Worm (Caenorhabditis elegans): ENCODE results near the gene oac-10.

Gene oac-10

DNA sequence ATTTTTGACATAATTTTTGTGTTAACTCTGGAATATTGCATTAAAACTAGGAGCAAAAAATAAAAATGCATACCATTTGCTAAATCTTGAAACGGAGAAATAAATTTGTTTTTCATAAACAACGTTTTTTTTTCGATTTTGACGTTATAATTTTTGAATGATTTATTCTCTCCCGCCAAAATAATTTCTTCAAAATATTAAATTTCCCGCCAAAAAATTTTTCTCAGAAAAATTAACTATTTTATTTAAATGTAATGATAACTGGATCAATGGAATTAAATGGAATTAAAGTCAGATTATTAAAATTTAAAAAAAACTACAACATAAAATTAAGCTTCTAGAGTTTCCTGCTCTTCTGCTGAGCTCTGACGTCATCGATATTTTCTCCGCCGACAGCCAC lies 7.4 kb downstream of the oac-10 start, which contains the start of gene nep-3:
TSS of gene nep-3 (minus strand) at position 101 of the 400 bp plus-strand sequence.
- no peak for TF ChIP-seq aly-1 (tag; optimal IDR thresholded peaks at IDR 0.05)
- TF ChIP-seq flt-1 (GFP tag; IDR thresholded peaks at IDR 0.05), result no peak
- TF ChIP-seq tra-4 (tag; optimal IDR thresholded peaks at IDR 0.05), result no peak
- TF ChIP-seq B0310.2 (tag; optimal IDR thresholded peaks at IDR 0.05), result no peak
- TF ChIP-seq F13C5.2 (tag; optimal IDR thresholded peaks at IDR 0.05), result no peak
- TF ChIP-seq tbx-37 (GFP tag; conservative IDR thresholded peaks at IDR 0.05), result no peak
- no peak for TF ChIP-seq hmg-4 (GFP tag; optimal IDR thresholded peaks at IDR 0.05)
- no peak for TF ChIP-seq sea-1 (GFP tag; conservative IDR thresholded peaks at IDR 0.05)
- no peak for TF ChIP-seq ama-1 (optimal IDR thresholded peaks at IDR 0.05)
- TF ChIP-seq pes-1 (GFP tag; IDR thresholded peaks at IDR 0.05), result no peak
- no peak for TF ChIP-seq hmbx-1 (tag; optimal IDR thresholded peaks at IDR 0.05)
- no peak for TF ChIP-seq hnd-1 (tag; optimal IDR thresholded peaks at IDR 0.05)
- no peak for TF ChIP-seq ceh-36 (tag; optimal IDR thresholded peaks at IDR 0.05)
- TF ChIP-seq scrt-1 (GFP tag; IDR thresholded peaks at IDR 0.05), result no peak
- no peak for TF ChIP-seq ets-7 (tag; optimal IDR thresholded peaks at IDR 0.05)
- TF ChIP-seq tbx-11 (GFP tag; IDR thresholded peaks at IDR 0.05), result no peak

DNA sequence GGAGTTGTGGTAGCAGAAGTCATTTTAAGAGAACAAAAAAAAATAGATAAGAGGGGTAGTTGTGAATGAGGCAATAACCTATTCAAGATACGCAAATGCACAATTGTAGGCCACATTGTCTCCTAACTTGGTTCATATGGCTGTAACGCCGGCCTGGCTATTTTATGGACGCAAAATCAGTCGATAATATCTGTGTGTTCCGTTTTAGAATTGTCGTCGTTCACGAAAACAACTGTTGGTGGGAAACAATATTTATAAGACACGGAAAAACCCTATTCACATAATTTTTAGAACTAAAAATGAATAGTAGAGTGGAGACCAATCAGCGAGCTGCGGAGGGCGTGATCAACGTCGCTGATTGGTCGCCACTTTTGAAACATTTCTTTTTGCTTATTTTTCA lies 8.2 kb downstream of the oac-10 start, which contains the start of gene sdz-7:
TSS of gene sdz-7 (minus strand) at position 101 of the 400 bp plus-strand sequence.
- TF ChIP-seq pes-1 (GFP tag; IDR thresholded peaks at IDR 0.05), result no peak
- TF ChIP-seq scrt-1 (GFP tag; IDR thresholded peaks at IDR 0.05), result no peak
- TF ChIP-seq tbx-37 (GFP tag; conservative IDR thresholded peaks at IDR 0.05), result no peak
- TF ChIP-seq ceh-36 (tag; optimal IDR thresholded peaks at IDR 0.05), result no peak
- no peak for TF ChIP-seq hmg-4 (GFP tag; optimal IDR thresholded peaks at IDR 0.05)
- TF ChIP-seq aly-1 (tag; optimal IDR thresholded peaks at IDR 0.05), result no peak
- no peak for TF ChIP-seq ets-7 (tag; optimal IDR thresholded peaks at IDR 0.05)
- TF ChIP-seq hmbx-1 (tag; optimal IDR thresholded peaks at IDR 0.05), result no peak
- TF ChIP-seq B0310.2 (tag; optimal IDR thresholded peaks at IDR 0.05), result no peak
- TF ChIP-seq flt-1 (GFP tag; IDR thresholded peaks at IDR 0.05), result no peak
- no peak for TF ChIP-seq tra-4 (tag; optimal IDR thresholded peaks at IDR 0.05)

DNA sequence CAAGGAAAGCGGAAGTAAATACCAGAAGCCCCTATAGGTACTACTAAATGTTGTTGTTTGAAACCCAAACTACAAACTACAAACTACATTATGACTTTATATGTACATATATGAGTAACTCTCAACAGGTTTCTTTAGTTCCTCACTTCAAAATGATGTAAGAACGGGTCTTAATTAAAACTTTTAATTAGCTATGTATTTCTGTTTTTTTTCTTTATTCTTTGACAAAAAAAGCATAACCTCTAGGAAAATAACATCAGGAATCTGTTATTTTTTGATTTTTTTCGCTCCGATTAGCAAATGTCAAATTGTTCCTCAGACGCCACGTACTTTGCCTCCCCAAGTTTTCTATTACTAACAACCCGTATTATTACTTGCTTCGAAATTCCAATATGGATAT lies 8.6 kb downstream of the oac-10 start, which contains the start of gene srh-250:
TSS of gene srh-250 (plus strand) at position 301 of the 400 bp plus-strand sequence.
- TF ChIP-seq ceh-13 (GFP tag; optimal IDR thresholded peaks at IDR 0.05) (no peak), tbx-37 (GFP tag; conservative IDR thresholded peaks at IDR 0.05) (no peak), F13C5.2 (tag; optimal IDR thresholded peaks at IDR 0.05) (no peak), tra-4 (tag; optimal IDR thresholded peaks at IDR 0.05) (no peak), ama-1 (optimal IDR thresholded peaks at IDR 0.05) (no peak), ets-7 (tag; optimal IDR thresholded peaks at IDR 0.05) (no peak), sea-1 (GFP tag; conservative IDR thresholded peaks at IDR 0.05) (no peak), hnd-1 (tag; optimal IDR thresholded peaks at IDR 0.05) (no peak), pes-1 (GFP tag; IDR thresholded peaks at IDR 0.05) (no peak), scrt-1 (GFP tag; IDR thresholded peaks at IDR 0.05) (no peak), flt-1 (GFP tag; IDR thresholded peaks at IDR 0.05) (no peak), aly-1 (tag; optimal IDR thresholded peaks at IDR 0.05) (no peak), hmg-4 (GFP tag; optimal IDR thresholded peaks at IDR 0.05) (no peak), B0310.2 (tag; optimal IDR thresholded peaks at IDR 0.05) (no peak), hmbx-1 (tag; optimal IDR thresholded peaks at IDR 0.05) (no peak)

DNA sequence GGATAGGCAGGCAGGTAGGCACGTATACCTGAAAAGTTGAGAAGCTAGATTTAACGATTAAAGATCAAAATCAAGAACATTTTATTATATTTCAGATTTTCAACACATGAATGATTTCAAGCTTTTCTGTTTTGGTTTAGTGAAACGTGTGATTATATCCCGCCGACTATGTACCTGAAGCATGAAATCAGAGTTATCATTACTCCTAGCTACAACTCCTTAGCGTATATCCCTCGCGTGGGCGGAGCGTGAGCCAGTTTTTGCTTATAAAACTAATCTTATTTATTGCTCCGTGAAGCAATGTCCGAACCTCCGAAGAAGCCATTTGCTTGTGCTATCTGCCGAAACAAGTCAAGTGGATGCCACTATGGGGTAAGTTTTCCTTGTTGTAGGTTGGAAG lies 10.2 kb downstream of the oac-10 start, which contains the start of gene nhr-166:
TSS of gene nhr-166 (plus strand) at position 301 of the 400 bp plus-strand sequence.
- TF ChIP-seq F13C5.2 (tag; optimal IDR thresholded peaks at IDR 0.05) (no peak), hmg-4 (GFP tag; optimal IDR thresholded peaks at IDR 0.05) (no peak), scrt-1 (GFP tag; IDR thresholded peaks at IDR 0.05) (no peak), tbx-11 (GFP tag; IDR thresholded peaks at IDR 0.05) (no peak)

DNA sequence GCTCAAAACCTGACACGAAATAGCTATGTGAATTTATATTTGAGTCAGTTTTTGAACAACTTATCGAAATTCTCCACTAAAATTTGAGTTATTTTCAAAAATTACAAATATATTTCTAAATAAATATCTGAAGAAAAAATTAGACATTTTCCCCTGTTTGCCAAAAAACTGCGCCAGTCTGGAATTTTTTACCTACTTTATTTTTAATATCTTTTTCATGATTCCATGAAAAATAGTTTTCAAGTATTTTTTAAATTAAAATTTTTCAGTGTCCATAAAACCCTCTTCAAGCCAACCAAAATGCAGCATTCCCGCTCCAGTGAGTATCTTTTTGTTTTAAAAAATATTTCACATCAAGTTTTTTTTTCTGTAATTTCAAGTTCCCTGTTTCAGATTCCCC lies 21.4 kb downstream of the oac-10 start, which contains the start of gene F53C3.8:
TSS of gene F53C3.8 (plus strand) at position 301 of the 400 bp plus-strand sequence.
- TF ChIP-seq flt-1 (GFP tag; IDR thresholded peaks at IDR 0.05) (no peak), scrt-1 (GFP tag; IDR thresholded peaks at IDR 0.05) (no peak), hmg-4 (GFP tag; optimal IDR thresholded peaks at IDR 0.05) (no peak), tbx-11 (GFP tag; IDR thresholded peaks at IDR 0.05) (no peak), hmbx-1 (tag; optimal IDR thresholded peaks at IDR 0.05) (no peak), ceh-36 (tag; optimal IDR thresholded peaks at IDR 0.05) (no peak), ama-1 (optimal IDR thresholded peaks at IDR 0.05) (no peak), tra-4 (tag; optimal IDR thresholded peaks at IDR 0.05) (no peak), tbx-37 (GFP tag; conservative IDR thresholded peaks at IDR 0.05) (no peak), hnd-1 (tag; optimal IDR thresholded peaks at IDR 0.05) (no peak), aly-1 (tag; optimal IDR thresholded peaks at IDR 0.05) (no peak), sea-1 (GFP tag; conservative IDR thresholded peaks at IDR 0.05) (no peak), ceh-13 (GFP tag; optimal IDR thresholded peaks at IDR 0.05) (no peak), ets-7 (tag; optimal IDR thresholded peaks at IDR 0.05) (no peak), B0310.2 (tag; optimal IDR thresholded peaks at IDR 0.05) (no peak)

DNA sequence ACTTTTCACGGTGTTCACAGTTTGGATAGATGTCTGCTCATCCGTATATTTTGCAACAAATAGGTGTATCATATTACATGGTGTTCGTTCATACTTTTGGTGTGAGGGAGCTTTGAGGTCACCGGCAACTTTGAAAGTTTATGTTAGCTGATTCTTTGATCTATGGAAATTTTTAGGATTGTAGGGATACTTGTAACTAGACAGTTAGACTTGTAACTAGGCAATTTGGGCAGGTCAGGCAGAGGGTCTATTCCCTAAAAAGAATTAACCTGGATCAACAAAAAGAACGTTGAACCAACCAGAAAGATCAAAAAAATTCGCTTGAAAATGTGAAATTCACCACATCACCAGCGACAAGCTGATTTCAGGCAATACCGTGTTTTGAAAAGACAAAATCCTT lies 24.2 kb downstream of the oac-10 start:
- TF ChIP-seq tbx-11 (GFP tag; IDR thresholded peaks at IDR 0.05) (no peak), hmbx-1 (tag; optimal IDR thresholded peaks at IDR 0.05) (no peak), flt-1 (GFP tag; IDR thresholded peaks at IDR 0.05) (no peak), pes-1 (GFP tag; IDR thresholded peaks at IDR 0.05) (no peak), tra-4 (tag; optimal IDR thresholded peaks at IDR 0.05) (no peak), ama-1 (optimal IDR thresholded peaks at IDR 0.05) (no peak), hnd-1 (tag; optimal IDR thresholded peaks at IDR 0.05) (no peak), ceh-36 (tag; optimal IDR thresholded peaks at IDR 0.05) (no peak), sea-1 (GFP tag; conservative IDR thresholded peaks at IDR 0.05) (no peak), ets-7 (tag; optimal IDR thresholded peaks at IDR 0.05) (no peak)

DNA sequence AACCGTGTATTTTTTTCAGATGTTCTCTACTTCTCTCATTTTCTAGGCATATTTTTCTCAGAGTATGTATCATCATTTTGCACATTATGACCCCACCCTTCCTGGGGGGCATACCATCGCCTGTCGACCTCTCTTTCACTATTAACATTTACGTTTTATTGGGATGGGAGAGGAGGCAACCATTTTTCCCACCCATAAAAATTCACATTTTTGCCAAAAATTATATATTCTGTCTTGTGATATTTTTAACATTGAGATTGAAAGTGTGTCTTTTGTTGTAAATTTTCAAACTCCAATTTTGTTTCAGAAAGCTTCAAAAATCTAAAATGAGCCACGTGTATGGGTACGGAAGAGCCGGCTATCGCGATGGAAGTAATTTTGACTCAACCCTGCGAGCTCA lies 25.1 kb downstream of the oac-10 start, which contains the start of gene F53C3.7:
TSS of gene F53C3.7 (plus strand) at position 301 of the 400 bp plus-strand sequence.
- no peak for TF ChIP-seq tra-4 (tag; optimal IDR thresholded peaks at IDR 0.05)
- no peak for TF ChIP-seq ceh-13 (GFP tag; optimal IDR thresholded peaks at IDR 0.05)
- no peak for TF ChIP-seq sea-1 (GFP tag; conservative IDR thresholded peaks at IDR 0.05)
- no peak for TF ChIP-seq tbx-11 (GFP tag; IDR thresholded peaks at IDR 0.05)
- no peak for TF ChIP-seq hnd-1 (tag; optimal IDR thresholded peaks at IDR 0.05)
- no peak for TF ChIP-seq pes-1 (GFP tag; IDR thresholded peaks at IDR 0.05)
- TF ChIP-seq F13C5.2 (tag; optimal IDR thresholded peaks at IDR 0.05), result no peak

Data from whole organism, early embryonic.